Fruit fly (Drosophila melanogaster) S2 (cell line): ENCODE results near the gene Hs3st-B.

ENCODE experiments used
- CG8478 ChIP-seq: fragments of >200 bp; optimal IDR thresholded peaks from 2 replicates; lab custom pipeline; 2018
- CTCF ChIP-seq, 2 experiments: fragments of >200 bp; optimal IDR thresholded peaks; 2 replicates each; lab custom pipeline; 2018

DNA sequence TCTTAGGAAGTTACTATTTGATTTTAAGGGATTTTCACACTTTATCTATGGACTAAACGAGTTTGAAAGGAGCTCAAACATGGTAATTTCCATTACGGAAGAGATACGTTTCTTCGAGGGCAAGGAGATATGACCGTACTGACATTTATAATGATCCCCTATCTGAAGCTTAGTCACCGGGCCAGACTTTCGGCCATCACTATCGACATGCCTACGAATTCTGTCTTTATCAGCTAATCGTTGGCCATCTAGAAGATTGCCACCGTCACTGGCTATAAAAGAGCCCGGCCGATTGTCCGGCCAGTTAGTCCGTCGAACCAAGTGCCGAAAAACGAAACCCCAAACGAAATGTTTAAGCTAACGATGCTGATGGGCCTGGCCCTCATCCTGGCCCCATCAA, 33.2 kb upstream of the Hs3st-B start, which contains the start of gene Muc18B:
- TF ChIP-seq CTCF (optimal IDR thresholded peaks at IDR 0.05; lab: Kevin White, UChicago) (no peak), CG8478 (lab: Kevin White, UChicago) (no peak)
